Worm (Caenorhabditis elegans): ENCODE results near the gene C05C12.6.

DNA sequence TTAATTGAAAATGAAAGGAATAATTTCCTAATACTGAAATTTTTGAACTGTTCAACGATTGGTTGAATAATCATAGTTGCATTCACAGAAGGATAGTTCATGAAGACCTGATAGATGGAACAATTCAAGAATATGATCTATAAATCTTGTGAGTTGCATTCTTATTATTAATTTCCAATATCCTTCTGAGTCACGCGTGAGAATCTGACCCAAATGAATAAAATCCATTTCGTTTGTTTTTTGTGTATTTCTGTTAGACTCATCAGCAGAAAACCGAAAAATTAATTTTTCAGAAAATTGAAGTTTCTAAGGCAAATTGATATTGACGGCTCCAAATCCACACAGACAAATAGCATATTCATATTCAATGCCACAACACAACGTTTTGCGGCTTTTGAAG, 51.9 kb downstream of the C05C12.6 start, which contains the start of gene fbxb-79:
- TF ChIP-seq ztf-29 (GFP tag; IDR thresholded peaks at IDR 0.05) (no peak), T22C8.4 (GFP tag; IDR thresholded peaks at IDR 0.05) (no peak), cog-1 (tag; optimal IDR thresholded peaks at IDR 0.05) (no peak), flt-1 (GFP tag; IDR thresholded peaks at IDR 0.05) (no peak), ztf-23 (GFP tag; IDR thresholded peaks at IDR 0.05) (no peak), med-1 (GFP tag; optimal IDR thresholded peaks at IDR 0.05; ENCODE audit: insufficient read depth) (no peak), ref-1 (GFP tag; conservative IDR thresholded peaks at IDR 0.05) (no peak), tab-1 (GFP tag; IDR thresholded peaks at IDR 0.05) (no peak), klf-2 (GFP tag; conservative IDR thresholded peaks at IDR 0.05) (no peak)

Measured in whole organism, midembryonic.